Worm (Caenorhabditis elegans) whole organism, L3 larva: ENCODE measurements around the gene C44B11.6.

Source experiments
- R02D3.7 ChIP-seq: fragments of 150-350 bp; optimal IDR thresholded peaks from 2 replicates; lab custom pipeline; 2014; ENCODE audit warnings: missing biosample characterization, missing genetic modification characterization
- ZK546.5 ChIP-seq: sonication (generic microtip); optimal IDR thresholded peaks from 2 replicates; lab custom pipeline; 2017; ENCODE audit warnings: missing biosample characterization, missing genetic modification characterization
- aly-2 ChIP-seq: fragments of 150-350 bp; optimal IDR thresholded peaks from 2 replicates; lab custom pipeline; 2014; ENCODE audit warnings: missing biosample characterization, missing genetic modification characterization
- ceh-16 ChIP-seq: sonication (generic microtip); optimal IDR thresholded peaks from 2 replicates; lab custom pipeline; 2017; ENCODE audit warnings: missing biosample characterization, missing genetic modification characterization
- ceh-28 ChIP-seq: fragments of 150-350 bp; optimal IDR thresholded peaks from 2 replicates; lab custom pipeline; 2014; ENCODE audit warnings: missing biosample characterization, missing genetic modification reagents, missing genetic modification characterization
- ceh-82 ChIP-seq: fragments of 150-350 bp; optimal IDR thresholded peaks from 2 replicates; lab custom pipeline; 2014; ENCODE audit warnings: missing biosample characterization, missing genetic modification characterization
- ceh-9 ChIP-seq: sonication (generic microtip); optimal IDR thresholded peaks from 2 replicates; lab custom pipeline; 2018; ENCODE audit warnings: missing biosample characterization, missing genetic modification characterization
- egl-27 ChIP-seq: sonication (generic microtip); optimal IDR thresholded peaks from 4 replicates; lab custom pipeline; 2017; ENCODE audit warnings: missing biosample characterization, missing genetic modification reagents, missing genetic modification characterization
- egl-5 ChIP-seq: fragments of 150-350 bp; optimal IDR thresholded peaks from 2 replicates; lab custom pipeline; 2017; ENCODE audit warnings: missing biosample characterization, missing genetic modification reagents, missing genetic modification characterization, inconsistent platforms
- elt-1 ChIP-seq: fragments of 150-350 bp; optimal IDR thresholded peaks from 2 replicates; lab custom pipeline; 2014; ENCODE audit warnings: missing biosample characterization, missing genetic modification characterization
- elt-2 ChIP-seq: sonication (generic microtip); optimal IDR thresholded peaks from 2 replicates; lab custom pipeline; 2016; ENCODE audit warnings: missing genetic modification reagents, mild to moderate bottlenecking, missing genetic modification characterization, missing compliant biosample characterization
- eor-1 ChIP-seq, 2 experiments: fragments of 150-350 bp; optimal IDR thresholded peaks; 2 replicates each; lab custom pipeline; 2014 to 2018; ENCODE audit warnings: missing biosample characterization in 2 of 2, missing genetic modification characterization in 2 of 2
- fkh-10 ChIP-seq: sonication (generic microtip); optimal IDR thresholded peaks from 2 replicates; lab custom pipeline; 2017; ENCODE audit warnings: missing biosample characterization, missing genetic modification reagents, missing genetic modification characterization
- fkh-2 ChIP-seq: fragments of 150-350 bp; optimal IDR thresholded peaks from 2 replicates; lab custom pipeline; 2014; ENCODE audit warnings: missing biosample characterization, missing genetic modification reagents, missing genetic modification characterization
- hmg-11 ChIP-seq: sonication (generic microtip); optimal IDR thresholded peaks from 2 replicates; lab custom pipeline; 2016; ENCODE audit warnings: missing genetic modification characterization, missing compliant biosample characterization
- jun-1 ChIP-seq: fragments of 150-350 bp; optimal IDR thresholded peaks from 2 replicates; lab custom pipeline; 2014; ENCODE audit warnings: missing biosample characterization, missing genetic modification reagents, missing genetic modification characterization
- lin-15B ChIP-seq: fragments of 150-350 bp; optimal IDR thresholded peaks from 2 replicates; lab custom pipeline; 2014; ENCODE audit warnings: missing biosample characterization, missing genetic modification characterization
- lin-39 ChIP-seq: fragments of 150-350 bp; optimal IDR thresholded peaks from 2 replicates; lab custom pipeline; 2018; ENCODE audit warnings: missing biosample characterization, missing genetic modification reagents, missing genetic modification characterization
- lsy-12 ChIP-seq: sonication (generic microtip); optimal IDR thresholded peaks from 2 replicates; lab custom pipeline; 2016; ENCODE audit warnings: mild to moderate bottlenecking, missing genetic modification characterization, missing compliant biosample characterization
- mdl-1 ChIP-seq: fragments of 150-350 bp; optimal IDR thresholded peaks from 2 replicates; lab custom pipeline; 2014; ENCODE audit warnings: missing biosample characterization, missing genetic modification characterization
- mml-1 ChIP-seq: fragments of 150-350 bp; sonication (generic microtip); optimal IDR thresholded peaks from 3 replicates; lab custom pipeline; 2014; ENCODE audit warnings: missing biosample characterization, missing genetic modification characterization
- nhr-11 ChIP-seq: fragments of 150-350 bp; optimal IDR thresholded peaks from 2 replicates; lab custom pipeline; 2014; ENCODE audit warnings: missing biosample characterization, missing genetic modification characterization
- nhr-23 ChIP-seq: fragments of 150-350 bp; optimal IDR thresholded peaks from 2 replicates; lab custom pipeline; 2014; ENCODE audit warnings: missing biosample characterization, missing genetic modification reagents, missing genetic modification characterization
- nhr-237 ChIP-seq: fragments of 150-350 bp; optimal IDR thresholded peaks from 2 replicates; lab custom pipeline; 2014; ENCODE audit warnings: missing biosample characterization, missing genetic modification characterization
- nhr-28 ChIP-seq: fragments of 150-350 bp; optimal IDR thresholded peaks from 2 replicates; lab custom pipeline; 2014; ENCODE audit warnings: missing biosample characterization, missing genetic modification characterization
- nhr-43 ChIP-seq: sonication (generic microtip); optimal IDR thresholded peaks from 2 replicates; lab custom pipeline; 2016; ENCODE audit warnings: mild to moderate bottlenecking, missing genetic modification characterization, missing compliant biosample characterization; ENCODE audit not compliant: poor library complexity, severe bottlenecking
- nhr-76 ChIP-seq: fragments of 150-350 bp; sonication (generic microtip); optimal IDR thresholded peaks from 5 replicates; lab custom pipeline; 2014; ENCODE audit warnings: missing biosample characterization, missing genetic modification characterization
- pqm-1 ChIP-seq: fragments of 150-350 bp; optimal IDR thresholded peaks from 2 replicates; lab custom pipeline; 2017; ENCODE audit warnings: missing biosample characterization, missing genetic modification characterization, inconsistent platforms
- sea-2 ChIP-seq: fragments of 150-350 bp; sonication (generic microtip); optimal IDR thresholded peaks from 4 replicates; lab custom pipeline; 2014; ENCODE audit warnings: missing biosample characterization, missing genetic modification reagents, missing genetic modification characterization
- skn-1 ChIP-seq: fragments of 150-350 bp; optimal IDR thresholded peaks from 2 replicates; lab custom pipeline; 2014; ENCODE audit warnings: missing biosample characterization, missing genetic modification characterization
- snpc-4 ChIP-seq: fragments of 150-350 bp; optimal IDR thresholded peaks from 2 replicates; lab custom pipeline; 2014; ENCODE audit warnings: missing biosample characterization, missing genetic modification characterization
- tbx-2 ChIP-seq: sonication (generic microtip); optimal IDR thresholded peaks from 2 replicates; lab custom pipeline; 2016; ENCODE audit warnings: mild to moderate bottlenecking, missing genetic modification characterization, missing compliant biosample characterization
- unc-39 ChIP-seq: sonication (generic microtip); optimal IDR thresholded peaks from 4 replicates; lab custom pipeline; 2017; ENCODE audit warnings: missing biosample characterization, missing genetic modification characterization
- ztf-11 ChIP-seq: fragments of 150-350 bp; optimal IDR thresholded peaks from 2 replicates; lab custom pipeline; 2014; ENCODE audit warnings: missing biosample characterization, missing genetic modification characterization
- ztf-4 ChIP-seq: fragments of 150-350 bp; optimal IDR thresholded peaks from 2 replicates; lab custom pipeline; 2014; ENCODE audit warnings: missing biosample characterization, missing genetic modification characterization

The C44B11.6 gene

ce11 chrIII:3106301-3106700, 46.6 kb upstream of the C44B11.6 start:
- TF ChIP-seq unc-39 (tag; lab: Kevin White, UChicago), result no peak
- no peak for TF ChIP-seq fkh-10 (GFP tag; lab: Kevin White, UChicago)
- no peak for TF ChIP-seq nhr-23 (tag; lab: Kevin White, UChicago)
- TF ChIP-seq ceh-82 (tag; lab: Kevin White, UChicago), result no peak
- TF ChIP-seq mdl-1 (tag; lab: Kevin White, UChicago), result no peak
- TF ChIP-seq nhr-76 (tag; lab: Kevin White, UChicago), result no peak
- TF ChIP-seq ztf-11 (tag; lab: Kevin White, UChicago), result no peak
- no peak for TF ChIP-seq ZK546.5 (tag; lab: Kevin White, UChicago)
- no peak for TF ChIP-seq ceh-9 (tag; lab: Kevin White, UChicago)
- no peak for TF ChIP-seq lin-39 (tag; lab: Kevin White, UChicago)
- no peak for TF ChIP-seq fkh-2 (tag; lab: Kevin White, UChicago)
- TF ChIP-seq jun-1 (tag; lab: Kevin White, UChicago), result no peak
- TF ChIP-seq nhr-11 (tag; lab: Kevin White, UChicago), result no peak
- TF ChIP-seq elt-1, result no peak

ce11 chrIII:3107530-3107929, 45.4 kb upstream of the C44B11.6 start:
- TF ChIP-seq sea-2 (no peak), ZK546.5 (tag; lab: Kevin White, UChicago) (no peak), tbx-2 (tag; lab: Kevin White, UChicago) (no peak), nhr-23 (tag; lab: Kevin White, UChicago) (no peak), mdl-1 (tag; lab: Kevin White, UChicago) (no peak), mml-1 (tag; lab: Kevin White, UChicago) (no peak), snpc-4 (tag; lab: Kevin White, UChicago) (no peak), eor-1 (tag; optimal IDR thresholded peaks at IDR 0.05; lab: Kevin White, UChicago) (no peak), ceh-28 (tag; lab: Kevin White, UChicago) (no peak), ztf-11 (tag; lab: Kevin White, UChicago) (no peak), elt-1 (no peak), nhr-237 (tag; lab: Kevin White, UChicago) (no peak), unc-39 (tag; lab: Kevin White, UChicago) (no peak)

ce11 chrIII:3108804-3109203, 44.1 kb upstream of the C44B11.6 start:
- no peak for TF ChIP-seq pqm-1 (tag; lab: Kevin White, UChicago)
- no peak for TF ChIP-seq nhr-237 (tag; lab: Kevin White, UChicago)
- TF ChIP-seq nhr-23 (tag; lab: Kevin White, UChicago), result no peak
- no peak for TF ChIP-seq unc-39 (tag; lab: Kevin White, UChicago)
- no peak for TF ChIP-seq R02D3.7 (tag; lab: Kevin White, UChicago)
- TF ChIP-seq nhr-43 (tag; lab: Kevin White, UChicago), result no peak
- no peak for TF ChIP-seq tbx-2 (tag; lab: Kevin White, UChicago)
- no peak for TF ChIP-seq lin-15B (tag; lab: Kevin White, UChicago)
- no peak for TF ChIP-seq mml-1 (tag; lab: Kevin White, UChicago)
- TF ChIP-seq jun-1 (tag; lab: Kevin White, UChicago), result no peak
- TF ChIP-seq elt-2 (tag; lab: Kevin White, UChicago), result no peak
- TF ChIP-seq lin-39 (tag; lab: Kevin White, UChicago), result no peak
- TF ChIP-seq, all 47 proteins: peak for 0

- TF ChIP-seq fkh-2 (tag; lab: Kevin White, UChicago), result no peak
- no peak for TF ChIP-seq mml-1 (tag; lab: Kevin White, UChicago)
- no peak for TF ChIP-seq egl-5 (tag; lab: Kevin White, UChicago)
- TF ChIP-seq nhr-76 (tag; lab: Kevin White, UChicago), result no peak
- no peak for TF ChIP-seq egl-27 (tag; lab: Kevin White, UChicago)
These were observed 43.4 kb upstream of the C44B11.6 start for ce11 chrIII:3109564-3109963.

- TF ChIP-seq ceh-16 (tag; lab: Kevin White, UChicago) (no peak), mdl-1 (tag; lab: Kevin White, UChicago) (no peak), mml-1 (tag; lab: Kevin White, UChicago) (no peak), nhr-43 (tag; lab: Kevin White, UChicago) (no peak), egl-5 (tag; lab: Kevin White, UChicago) (no peak), nhr-28 (tag; lab: Kevin White, UChicago) (no peak), ceh-28 (tag; lab: Kevin White, UChicago) (no peak), sea-2 (no peak), nhr-23 (tag; lab: Kevin White, UChicago) (no peak), ztf-4 (no peak), snpc-4 (tag; lab: Kevin White, UChicago) (no peak), lsy-12 (tag; lab: Kevin White, UChicago) (no peak), jun-1 (tag; lab: Kevin White, UChicago) (no peak), skn-1 (no peak), aly-2 (tag; lab: Kevin White, UChicago) (no peak), hmg-11 (tag; lab: Kevin White, UChicago) (no peak)
These were observed 42.3 kb upstream of the C44B11.6 start for ce11 chrIII:3110614-3111013.
